Fruit fly (Drosophila melanogaster): Measurements from ENCODE around the gene CG4194.

CG4194 gene

DNA sequence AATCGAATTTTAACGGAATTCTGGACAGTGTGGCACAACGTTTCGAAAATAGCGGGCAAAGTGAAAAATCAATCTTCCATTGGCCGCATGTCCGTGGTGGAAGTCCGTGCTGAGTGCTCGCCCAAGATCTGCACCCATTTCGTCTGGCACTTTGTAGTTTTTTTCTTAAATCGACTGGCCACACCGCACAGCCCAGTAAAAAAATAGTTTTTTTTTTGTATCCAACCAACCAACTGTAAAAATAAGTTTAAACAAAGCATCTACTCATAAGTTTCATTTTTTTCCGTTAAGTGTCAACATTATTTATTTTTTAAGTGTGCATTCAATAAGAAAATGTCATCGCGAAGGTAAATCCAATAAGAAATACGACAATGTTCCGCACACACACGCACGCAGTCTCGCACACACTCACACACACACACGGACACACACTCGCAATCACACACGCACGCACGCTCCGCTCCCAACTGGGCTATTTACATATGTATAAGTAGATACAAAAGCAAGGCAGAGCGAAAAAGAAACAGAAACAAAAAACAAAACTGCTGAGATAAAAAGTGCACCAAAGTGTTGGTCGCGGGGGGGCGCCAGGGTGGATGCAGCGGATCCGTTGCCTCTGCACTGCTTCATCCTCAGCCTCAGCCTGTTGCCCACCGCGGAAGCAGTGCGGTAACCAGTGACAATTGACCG, 25.8 kb downstream of the CG4194 start, which contains the start of gene csw (continued):
- TF ChIP-seq CG17568 (GFP tag; optimal IDR thresholded peaks at IDR 0.05) = no peak
- peak; percentile 35 for TF ChIP-seq CG12769 (tag; optimal IDR thresholded peaks at IDR 0.05)
- TF ChIP-seq Scr (GFP tag; IDR thresholded peaks at IDR 0.05; ENCODE audit: partially characterized antibody) = no peak
- TF ChIP-seq scrt (GFP tag; optimal IDR thresholded peaks at IDR 0.05) = no peak
- TF ChIP-seq Sry-β (GFP tag; optimal IDR thresholded peaks at IDR 0.05) = no peak
- TF ChIP-seq Myb (GFP tag; optimal IDR thresholded peaks at IDR 0.05) = peak; percentile 100
- no peak for TF ChIP-seq CG10565 (GFP tag; optimal IDR thresholded peaks at IDR 0.05)
- no peak for TF ChIP-seq Oaz (GFP tag; IDR thresholded peaks at IDR 0.05)
- no peak for TF ChIP-seq CG8089 (GFP tag; optimal IDR thresholded peaks at IDR 0.05)
- TF ChIP-seq ttk (GFP tag; IDR thresholded peaks at IDR 0.05) = no peak
- TF ChIP-seq ERR (GFP tag; optimal IDR thresholded peaks at IDR 0.05) = peak; percentile 19
- no peak for TF ChIP-seq ash1 (GFP tag; optimal IDR thresholded peaks at IDR 0.05)
- no peak for TF ChIP-seq CG4730 (GFP tag; IDR thresholded peaks at IDR 0.05)
- no peak for TF ChIP-seq CG15696 (tag; optimal IDR thresholded peaks at IDR 0.05)
- TF ChIP-seq Aef1 (GFP tag; IDR thresholded peaks at IDR 0.05) = no peak
- TF ChIP-seq MESR4 (GFP tag; optimal IDR thresholded peaks at IDR 0.05) = peak; percentile 91
- no peak for TF ChIP-seq Lpt (GFP tag; optimal IDR thresholded peaks at IDR 0.05)
- no peak for TF ChIP-seq ro (GFP tag; IDR thresholded peaks at IDR 0.05)
- peak; percentile 58; the same call in 1 of the 2 replicates for TF ChIP-seq amos (GFP tag; IDR thresholded peaks at IDR 0.05; ENCODE audit: partially characterized antibody)
- TF ChIP-seq crol (GFP tag; IDR thresholded peaks at IDR 0.05) = peak; percentile 64
- TF ChIP-seq bigmax (GFP tag; optimal IDR thresholded peaks at IDR 0.05) = no peak
- TF ChIP-seq Lhr (GFP tag; optimal IDR thresholded peaks at IDR 0.05) = peak; percentile 95
- TF ChIP-seq CG12236 (GFP tag; optimal IDR thresholded peaks at IDR 0.05) = no peak
- peak; percentile 53; the same call in 2 of the 3 replicates for TF ChIP-seq Dbx (GFP tag; IDR thresholded peaks at IDR 0.05)
- TF ChIP-seq sc (optimal IDR thresholded peaks at IDR 0.05) = no peak
- TF ChIP-seq sc (GFP tag; optimal IDR thresholded peaks at IDR 0.05) = no peak
- peak; percentile 72; the same call in 2 of the 3 replicates for TF ChIP-seq ken (GFP tag; IDR thresholded peaks at IDR 0.05)
- no peak for TF ChIP-seq lbe (GFP tag; optimal IDR thresholded peaks at IDR 0.05)
- no peak for TF ChIP-seq hth (optimal IDR thresholded peaks at IDR 0.05)
- TF ChIP-seq CG14667 (GFP tag; IDR thresholded peaks at IDR 0.05) = no peak
- peak; percentile 18 for TF ChIP-seq Chrac-16 (GFP tag; optimal IDR thresholded peaks at IDR 0.05)
- TF ChIP-seq gcm2 (GFP tag; optimal IDR thresholded peaks at IDR 0.05) = no peak
- TF ChIP-seq CG3847 (GFP tag; IDR thresholded peaks at IDR 0.05) = peak; percentile 87
- peak; percentile 22 for TF ChIP-seq CG9817 (tag; optimal IDR thresholded peaks at IDR 0.05)
- peak; percentile 57 for TF ChIP-seq Bteb2 (GFP tag; optimal IDR thresholded peaks at IDR 0.05)
- TF ChIP-seq btn (GFP tag; optimal IDR thresholded peaks at IDR 0.05) = no peak
- peak; percentile 87 for TF ChIP-seq CG33213 (GFP tag; optimal IDR thresholded peaks at IDR 0.05)
- peak; percentile 69 for TF ChIP-seq CG2120 (GFP tag; optimal IDR thresholded peaks at IDR 0.05)
- no peak for TF ChIP-seq Doc2 (GFP tag; IDR thresholded peaks at IDR 0.05)
- no peak for TF ChIP-seq zen (tag; optimal IDR thresholded peaks at IDR 0.05)
- no peak for TF ChIP-seq tna (GFP tag; IDR thresholded peaks at IDR 0.05; ENCODE audit: partially characterized antibody)
- no peak for TF ChIP-seq CG30431 (GFP tag; optimal IDR thresholded peaks at IDR 0.05)
- no peak for TF ChIP-seq hb (GFP tag; IDR thresholded peaks at IDR 0.05; ENCODE audit: partially characterized antibody)
- peak; percentile 79 for TF ChIP-seq CG17186 (GFP tag; optimal IDR thresholded peaks at IDR 0.05)
- TF ChIP-seq jing (GFP tag; optimal IDR thresholded peaks at IDR 0.05) = no peak
- no peak for TF ChIP-seq Gsc (GFP tag; IDR thresholded peaks at IDR 0.05)
- TF ChIP-seq CG6272 (GFP tag; IDR thresholded peaks at IDR 0.05) = peak; percentile 11; the same call in 1 of the 2 replicates
- no peak for TF ChIP-seq hbn (GFP tag; IDR thresholded peaks at IDR 0.05; ENCODE audit: partially characterized antibody)
- TF ChIP-seq CG15269 (tag; optimal IDR thresholded peaks at IDR 0.05) = peak; percentile 5
- no peak for TF ChIP-seq Stat92E (GFP tag; optimal IDR thresholded peaks at IDR 0.05)
